Fruit fly (Drosophila melanogaster) whole organism, wandering third instar larva: ENCODE results near the gene CG13137.

ENCODE experiments used
- Abd-B ChIP-seq: fragments of >200 bp; optimal IDR thresholded peaks from 2 replicates; lab custom pipeline; 2017; ENCODE audit warnings: missing biosample characterization, missing genetic modification characterization
- CG32264 ChIP-seq: fragments of 200-800 bp; sonication (Bioruptor generic); optimal IDR thresholded peaks from 2 replicates; lab custom pipeline; 2016; ENCODE audit warnings: missing biosample characterization, missing genetic modification characterization
- CrebA ChIP-seq: fragments of 200-800 bp; sonication (Bioruptor generic); optimal IDR thresholded peaks from 2 replicates; lab custom pipeline; 2016; ENCODE audit warnings: missing biosample characterization, mild to moderate bottlenecking, missing genetic modification characterization, borderline replicate concordance
- Dfd ChIP-seq: fragments of >200 bp; optimal IDR thresholded peaks from 2 replicates; lab custom pipeline; 2017; ENCODE audit warnings: missing biosample characterization, missing genetic modification characterization
- GATAd ChIP-seq: sonication (Bioruptor generic); optimal IDR thresholded peaks from 2 replicates; lab custom pipeline; 2016; ENCODE audit warnings: missing biosample characterization, missing genetic modification characterization
- HLH106 ChIP-seq: fragments of 200-800 bp; optimal IDR thresholded peaks from 3 replicates; lab custom pipeline; 2019; ENCODE audit warnings: missing biosample characterization, mild to moderate bottlenecking, missing genetic modification characterization, moderate library complexity
- Hr78 ChIP-seq: fragments of >200 bp; optimal IDR thresholded peaks from 2 replicates; lab custom pipeline; 2017; ENCODE audit warnings: missing biosample characterization, missing genetic modification characterization
- Hr83 ChIP-seq: fragments of 200-300 bp; sonication (Bioruptor generic); optimal IDR thresholded peaks from 2 replicates; lab custom pipeline; 2016; ENCODE audit warnings: missing biosample characterization, mild to moderate bottlenecking, missing genetic modification characterization, moderate library complexity; ENCODE audit not compliant: poor library complexity, severe bottlenecking
- Jra ChIP-seq: sonication (Bioruptor generic); optimal IDR thresholded peaks from 2 replicates; lab custom pipeline; 2016; ENCODE audit warnings: missing biosample characterization, missing genetic modification characterization
- Mio ChIP-seq: sonication (Bioruptor generic); optimal IDR thresholded peaks from 2 replicates; lab custom pipeline; 2016; ENCODE audit warnings: missing biosample characterization, missing genetic modification characterization
- Myc ChIP-seq: fragments of >200 bp; optimal IDR thresholded peaks from 2 replicates; lab custom pipeline; 2017
- N ChIP-seq: fragments of >200 bp; optimal IDR thresholded peaks from 2 replicates; lab custom pipeline; 2018; ENCODE audit warnings: missing biosample characterization, missing external identifiers, missing genetic modification characterization
- OdsH ChIP-seq: fragments of 200-800 bp; sonication (Bioruptor generic); optimal IDR thresholded peaks from 2 replicates; lab custom pipeline; 2016; ENCODE audit warnings: missing biosample characterization, mild to moderate bottlenecking, missing genetic modification characterization
- Rel ChIP-seq, 2 experiments: fragments of 200-800 bp; sonication (Bioruptor generic) in 1 of 2; optimal IDR thresholded peaks; 2 replicates in 1 of 2; 3 replicates in 1 of 2; lab custom pipeline; 2016 to 2019; ENCODE audit warnings: mild to moderate bottlenecking in 2 of 2, missing biosample characterization in 2 of 2, missing genetic modification characterization in 2 of 2, moderate library complexity in 1 of 2
- Sp1 ChIP-seq: fragments of 200-800 bp; sonication (Bioruptor generic); optimal IDR thresholded peaks from 3 replicates; lab custom pipeline; 2019; ENCODE audit warnings: missing biosample characterization, mild to moderate bottlenecking, missing genetic modification characterization, moderate library complexity
- Vsx2 ChIP-seq: fragments of 200-300, 225-300 bp; sonication (Bioruptor generic); optimal IDR thresholded peaks from 2 replicates; lab custom pipeline; 2018; ENCODE audit warnings: missing biosample characterization, missing genetic modification characterization; ENCODE audit not compliant: partially characterized antibody
- br ChIP-seq: fragments of 200-800 bp; sonication (Bioruptor generic); optimal IDR thresholded peaks from 2 replicates; lab custom pipeline; 2016; ENCODE audit warnings: missing biosample characterization, missing genetic modification characterization
- brk ChIP-seq: fragments of 200-800 bp; sonication (Bioruptor generic); optimal IDR thresholded peaks from 2 replicates; lab custom pipeline; 2016; ENCODE audit warnings: missing biosample characterization, mild to moderate bottlenecking, missing genetic modification characterization
- dl ChIP-seq, 2 experiments: fragments of 175-275, 200-275 bp in 1 of 2; fragments of 200-275 bp in 1 of 2; sonication (Bioruptor generic); optimal IDR thresholded peaks; lab custom pipeline; 2018; ENCODE audit warnings: mild to moderate bottlenecking in 2 of 2, missing biosample characterization in 2 of 2, missing genetic modification characterization in 2 of 2, moderate library complexity in 2 of 2; ENCODE audit not compliant: partially characterized antibody in 2 of 2, insufficient read depth in 1 of 2
- dmrt93B ChIP-seq: fragments of 200-800 bp; sonication (Bioruptor generic); optimal IDR thresholded peaks from 2 replicates; lab custom pipeline; 2018; ENCODE audit warnings: missing biosample characterization, mild to moderate bottlenecking, missing genetic modification characterization
- dsf ChIP-seq: sonication (Bioruptor generic); optimal IDR thresholded peaks from 2 replicates; lab custom pipeline; 2016; ENCODE audit warnings: missing biosample characterization, missing genetic modification characterization, borderline replicate concordance
- ey ChIP-seq: fragments of 200-800 bp; sonication (Bioruptor generic); optimal IDR thresholded peaks from 2 replicates; lab custom pipeline; 2016; ENCODE audit warnings: missing biosample characterization, missing genetic modification characterization
- foxo ChIP-seq, 2 experiments: fragments of 200-800 bp; sonication (Bioruptor generic); optimal IDR thresholded peaks; 2 replicates in 1 of 2; 3 replicates in 1 of 2; lab custom pipeline; 2016 to 2017; ENCODE audit warnings: missing biosample characterization in 2 of 2, missing genetic modification characterization in 2 of 2
- fru ChIP-seq: fragments of 200-800 bp; sonication (Bioruptor generic); optimal IDR thresholded peaks from 3 replicates; lab custom pipeline; 2016; ENCODE audit warnings: missing biosample characterization, mild to moderate bottlenecking, missing genetic modification characterization
- h ChIP-seq: fragments of 200-800 bp; sonication (Bioruptor generic); optimal IDR thresholded peaks from 3 replicates; lab custom pipeline; 2016; ENCODE audit warnings: missing biosample characterization, mild to moderate bottlenecking, missing genetic modification characterization
- jim ChIP-seq: fragments of 175-275, 200-325 bp; sonication (Bioruptor generic); optimal IDR thresholded peaks from 2 replicates; lab custom pipeline; 2016; ENCODE audit warnings: missing biosample characterization, mild to moderate bottlenecking, missing genetic modification characterization
- lola ChIP-seq: fragments of >200 bp; optimal IDR thresholded peaks from 2 replicates; lab custom pipeline; 2017; ENCODE audit warnings: missing biosample characterization, missing genetic modification characterization
- psq ChIP-seq: fragments of 200-800 bp; sonication (Bioruptor generic); optimal IDR thresholded peaks from 3 replicates; lab custom pipeline; 2017; ENCODE audit warnings: missing biosample characterization, mild to moderate bottlenecking, missing genetic modification characterization, moderate library complexity
- sage ChIP-seq: fragments of 200-800 bp; sonication (Bioruptor generic); optimal IDR thresholded peaks from 2 replicates; lab custom pipeline; 2016; ENCODE audit warnings: missing biosample characterization, mild to moderate bottlenecking, missing genetic modification characterization
- tai ChIP-seq: sonication (Bioruptor generic); optimal IDR thresholded peaks from 2 replicates; lab custom pipeline; 2016; ENCODE audit warnings: missing biosample characterization, missing genetic modification characterization
- usp ChIP-seq: fragments of >200 bp; optimal IDR thresholded peaks from 2 replicates; lab custom pipeline; 2017; ENCODE audit warnings: missing biosample characterization, missing genetic modification characterization
- woc ChIP-seq: sonication (Bioruptor generic); optimal IDR thresholded peaks from 2 replicates; lab custom pipeline; 2016; ENCODE audit warnings: missing biosample characterization, mild to moderate bottlenecking, missing genetic modification characterization

CG13137 gene

DNA sequence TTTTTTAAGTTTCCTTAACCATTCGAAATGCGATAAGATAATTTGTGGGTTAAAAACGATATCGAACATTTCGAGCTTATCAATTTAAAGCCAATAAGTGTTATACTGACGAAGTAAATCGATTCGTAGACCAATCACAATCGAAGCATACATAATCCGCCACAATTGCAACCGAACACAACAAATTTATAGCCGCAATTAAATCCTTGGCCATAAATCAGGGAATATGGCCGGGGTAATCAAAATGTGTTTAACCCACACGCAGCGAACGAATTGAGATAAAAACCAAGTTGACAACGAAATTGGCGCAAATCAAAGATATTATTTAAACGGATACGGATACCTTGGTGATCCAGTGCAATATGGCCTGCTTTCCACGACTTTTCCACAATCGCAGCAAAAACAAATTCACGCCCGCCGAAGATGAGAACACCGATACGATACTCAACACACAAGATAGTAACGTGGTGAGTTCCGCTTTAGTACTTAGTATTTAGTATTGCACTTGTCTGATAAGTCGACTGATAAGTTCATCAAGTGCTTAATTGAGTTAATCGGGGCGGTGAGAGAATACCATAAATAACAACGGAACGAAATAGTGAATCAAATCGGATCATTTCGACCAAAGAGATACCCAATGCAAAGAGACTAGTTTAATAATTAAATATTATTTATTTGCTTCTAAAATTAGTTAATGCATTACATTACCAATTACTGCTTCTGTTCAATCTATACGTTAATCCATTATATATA is 25.6 kb upstream of the CG13137 start:
- TF ChIP-seq CrebA (GFP tag; lab: Kevin White, UChicago) (peak; percentile 66), woc (GFP tag; lab: Kevin White, UChicago) (no peak), Jra (GFP tag; lab: Kevin White, UChicago) (no peak), jim (GFP tag; lab: Kevin White, UChicago) (no peak), usp (GFP tag; lab: Kevin White, UChicago) (no peak), Hr83 (GFP tag; lab: Kevin White, UChicago) (no peak), Myc (lab: Kevin White, UChicago) (no peak), psq (no peak), br (GFP tag; lab: Kevin White, UChicago) (no peak), Abd-B (GFP tag; lab: Kevin White, UChicago) (no peak), Sp1 (GFP tag; lab: Kevin White, UChicago) (peak; percentile 53), lola (no peak), dl (GFP tag; optimal IDR thresholded peaks at IDR 0.05; lab: Kevin White, UChicago; ENCODE audit: insufficient read depth in 1 of 2, partially characterized antibody in 2 of 2) (no peak), GATAd (GFP tag; lab: Kevin White, UChicago) (no peak), N (GFP tag; lab: Kevin White, UChicago) (no peak), ey (no peak), Hr78 (GFP tag; lab: Kevin White, UChicago) (no peak), CG32264 (GFP tag; lab: Kevin White, UChicago) (no peak), Rel (GFP tag; optimal IDR thresholded peaks at IDR 0.05; lab: Kevin White, UChicago) (no peak), Rel (tag; optimal IDR thresholded peaks at IDR 0.05; lab: Kevin White, UChicago) (peak; percentile 30), tai (GFP tag; lab: Kevin White, UChicago) (no peak)

DNA sequence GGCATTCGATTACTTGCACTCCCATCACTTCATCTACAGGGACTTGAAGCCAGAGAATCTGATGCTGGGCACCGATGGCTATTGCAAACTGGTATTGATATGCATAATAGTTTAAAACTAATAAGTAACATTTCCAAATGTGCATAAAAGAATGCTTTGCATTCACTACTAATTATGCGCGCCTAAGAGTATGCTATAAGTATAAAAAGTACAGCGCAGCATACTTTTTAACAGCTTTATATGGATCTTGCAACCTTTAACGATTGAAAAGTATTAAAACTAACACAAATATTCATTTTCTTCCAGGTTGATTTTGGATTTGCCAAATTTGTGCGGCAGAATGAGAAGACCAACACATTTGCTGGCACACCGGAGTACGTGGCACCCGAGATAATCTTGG is 18.1 kb upstream of the CG13137 start:
- TF ChIP-seq brk (GFP tag; lab: Kevin White, UChicago) (no peak), dmrt93B (GFP tag; lab: Kevin White, UChicago) (no peak), Dfd (GFP tag; lab: Kevin White, UChicago) (no peak), Mio (GFP tag; lab: Kevin White, UChicago) (no peak), Jra (GFP tag; lab: Kevin White, UChicago) (no peak), h (GFP tag; lab: Kevin White, UChicago) (no peak)

DNA sequence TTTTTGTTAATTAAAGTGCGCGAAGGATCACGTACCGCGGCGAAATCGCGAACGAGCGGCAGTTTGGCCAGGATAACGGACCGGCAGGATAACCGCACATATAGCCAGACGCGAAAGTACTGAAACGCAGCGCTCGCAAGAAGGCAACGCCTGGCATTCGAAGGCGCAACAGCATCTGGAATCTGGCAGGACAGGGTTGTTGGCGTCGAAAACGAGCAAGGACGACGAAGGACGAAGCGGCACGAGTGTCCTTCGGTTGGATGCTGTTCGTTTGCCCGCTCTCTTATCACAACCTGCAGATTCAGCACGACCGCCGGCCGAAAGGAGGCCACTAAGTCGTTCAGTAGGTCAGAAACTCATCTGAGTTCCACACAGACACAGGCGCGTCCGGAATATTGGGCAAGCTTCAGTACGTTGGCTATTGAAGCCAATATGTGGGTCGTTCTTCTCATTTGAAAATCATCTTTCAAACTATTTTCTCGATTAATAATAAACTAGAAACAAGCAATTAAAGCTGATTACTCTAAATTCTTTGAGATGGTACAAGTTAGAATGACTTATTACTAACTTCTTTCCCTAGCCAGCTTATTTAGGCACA is 7.8 kb downstream of the CG13137 start, which contains the start of gene CG44153:
TSS of gene CG44153 (minus strand) at position 75 of the 598 bp plus-strand sequence.
- TF ChIP-seq lola (no peak), usp (GFP tag; lab: Kevin White, UChicago) (no peak), tai (GFP tag; lab: Kevin White, UChicago) (no peak), foxo (GFP tag; optimal IDR thresholded peaks at IDR 0.05; lab: Kevin White, UChicago) (no peak), Myc (lab: Kevin White, UChicago) (no peak), dsf (no peak), CrebA (GFP tag; lab: Kevin White, UChicago) (no peak), HLH106 (tag; lab: Kevin White, UChicago) (no peak)

DNA sequence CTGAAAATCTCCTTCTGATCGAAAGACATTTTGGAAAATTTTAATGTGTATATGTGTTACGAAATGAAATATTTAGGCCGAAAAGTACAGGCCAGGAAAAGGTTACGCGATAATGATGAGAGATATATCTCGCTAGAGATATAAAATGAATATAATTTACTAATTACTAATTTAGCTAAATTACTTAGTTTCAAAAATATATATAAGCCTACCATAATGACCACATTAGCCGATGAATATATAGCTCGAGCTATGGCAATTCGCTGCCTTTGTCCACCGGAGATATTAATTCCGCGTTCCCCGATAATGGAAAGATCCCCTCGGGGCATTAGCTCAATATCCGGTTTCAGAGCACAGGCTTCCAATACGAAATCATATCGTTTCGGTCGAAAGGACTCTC is 18.9 kb downstream of the CG13137 start, which contains the start of gene Fum4:
TSS of gene Fum4 (minus strand) at position 101 of the 400 bp plus-strand sequence.
- TF ChIP-seq foxo (GFP tag; optimal IDR thresholded peaks at IDR 0.05; lab: Kevin White, UChicago) (no peak), CG32264 (GFP tag; lab: Kevin White, UChicago) (no peak), sage (GFP tag; lab: Kevin White, UChicago) (no peak), Hr78 (GFP tag; lab: Kevin White, UChicago) (no peak), HLH106 (tag; lab: Kevin White, UChicago) (no peak), dsf (no peak), tai (GFP tag; lab: Kevin White, UChicago) (no peak), brk (GFP tag; lab: Kevin White, UChicago) (no peak), N (GFP tag; lab: Kevin White, UChicago) (no peak), Hr83 (GFP tag; lab: Kevin White, UChicago) (no peak), CrebA (GFP tag; lab: Kevin White, UChicago) (no peak), Jra (GFP tag; lab: Kevin White, UChicago) (no peak), OdsH (GFP tag; lab: Kevin White, UChicago) (no peak), jim (GFP tag; lab: Kevin White, UChicago) (no peak), fru (GFP tag; lab: Kevin White, UChicago) (no peak), Vsx2 (GFP tag; lab: Kevin White, UChicago) (no peak)
